Worm (Caenorhabditis elegans) whole organism, early embryonic: ENCODE data around the gene egl-3.

Source experiments
- F13C5.2 ChIP-seq: sonication (generic microtip); optimal IDR thresholded peaks from 2 replicates; lab custom pipeline; 2017; ENCODE audit warnings: mild to moderate bottlenecking, missing genetic modification characterization, inconsistent platforms, missing compliant biosample characterization
- ama-1 ChIP-seq: fragments of 150-350 bp; optimal IDR thresholded peaks from 2 replicates; lab custom pipeline; 2014
- ceh-13 ChIP-seq: fragments of 200-800 bp; sonication (Bioruptor generic); optimal IDR thresholded peaks from 2 replicates; lab custom pipeline; 2018; ENCODE audit warnings: mild to moderate bottlenecking, missing genetic modification characterization, missing compliant biosample characterization
- flt-1 ChIP-seq: fragments of 200-800 bp; sonication (Bioruptor generic); IDR thresholded peaks from 2 replicates; pipeline ENCODE4 v1.3.6; 2022; ENCODE audit warnings: missing genetic modification characterization, missing compliant biosample characterization
- hmbx-1 ChIP-seq: sonication (generic microtip); optimal IDR thresholded peaks from 2 replicates; lab custom pipeline; 2016; ENCODE audit warnings: mild to moderate bottlenecking, missing genetic modification characterization, missing compliant biosample characterization
- hmg-4 ChIP-seq: fragments of 200-800 bp; sonication (Bioruptor generic); optimal IDR thresholded peaks from 2 replicates; lab custom pipeline; 2018; ENCODE audit warnings: mild to moderate bottlenecking, missing genetic modification characterization, missing compliant biosample characterization
- pes-1 ChIP-seq: fragments of 200-800 bp; sonication (Bioruptor generic); IDR thresholded peaks from 2 replicates; pipeline ENCODE4 v1.3.6; 2022; ENCODE audit warnings: missing genetic modification reagents, missing genetic modification characterization, missing compliant biosample characterization
- scrt-1 ChIP-seq: fragments of 200-800 bp; sonication (Bioruptor generic); IDR thresholded peaks from 2 replicates; pipeline ENCODE4 v1.3.6; 2022; ENCODE audit warnings: missing genetic modification characterization, missing compliant biosample characterization
- tbx-11 ChIP-seq: fragments of 200-800 bp; sonication (Bioruptor generic); IDR thresholded peaks from 2 replicates; pipeline ENCODE4 v1.3.6; 2022; ENCODE audit warnings: missing genetic modification characterization, missing compliant biosample characterization
- tbx-37 ChIP-seq: fragments of 200-800 bp; sonication (Bioruptor generic); conservative IDR thresholded peaks from 2 replicates; pipeline ENCODE4 v1.3.6; 2022; ENCODE audit warnings: missing genetic modification reagents, missing genetic modification characterization, missing compliant biosample characterization
- tra-4 ChIP-seq: sonication (generic microtip); optimal IDR thresholded peaks from 2 replicates; lab custom pipeline; 2017; ENCODE audit warnings: missing genetic modification characterization, missing compliant biosample characterization

DNA sequence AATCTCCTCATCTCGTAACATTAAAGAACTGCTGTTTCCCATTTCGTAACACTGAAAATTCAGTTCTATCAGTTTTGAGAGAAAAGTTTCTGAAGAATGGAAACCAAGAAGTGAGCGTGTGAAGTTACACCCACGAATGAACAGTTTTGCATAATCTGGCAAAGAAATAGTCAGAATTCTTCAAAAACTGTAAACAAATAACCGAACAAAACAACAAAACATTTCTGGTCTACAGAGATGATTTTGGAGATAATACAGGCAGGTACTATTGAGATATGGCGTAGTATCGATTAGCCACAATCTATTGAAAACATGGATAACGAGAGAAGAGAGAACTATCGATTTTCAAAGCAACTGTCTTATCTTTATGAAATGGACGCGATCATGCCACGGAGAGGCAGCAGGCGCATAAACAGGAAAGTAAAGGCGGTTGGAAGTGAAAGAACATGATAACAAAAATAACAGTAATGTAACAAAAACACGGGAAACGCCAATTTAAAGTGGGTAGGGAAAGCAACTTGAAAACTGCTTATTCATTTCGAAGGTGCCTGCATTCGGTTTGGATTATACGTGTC is 30.0 kb upstream of the egl-3 start, which contains the start of gene chpf-1:
- TF ChIP-seq flt-1 (no peak), hmg-4 (GFP tag; lab: Kevin White, UChicago) (no peak), ama-1 (no peak), F13C5.2 (tag; lab: Kevin White, UChicago) (no peak), hmbx-1 (tag; lab: Kevin White, UChicago) (no peak), tbx-37 (GFP tag; lab: Robert Waterston, UW) (no peak), tra-4 (no peak), ceh-13 (no peak), pes-1 (no peak), scrt-1 (GFP tag; lab: Robert Waterston, UW) (no peak), tbx-11 (no peak)
